Worm (Caenorhabditis elegans): ENCODE measurements around the gene snrp-200.

- TF ChIP-seq elt-1 (tag; optimal IDR thresholded peaks at IDR 0.05) (no peak), nhr-237 (tag; optimal IDR thresholded peaks at IDR 0.05) (no peak), ZK546.5 (tag; optimal IDR thresholded peaks at IDR 0.05) (no peak), unc-62 (GFP tag; optimal IDR thresholded peaks at IDR 0.05) (no peak), nhr-10 (tag; optimal IDR thresholded peaks at IDR 0.05) (no peak), aly-2 (tag; optimal IDR thresholded peaks at IDR 0.05) (no peak), egl-27 (tag; optimal IDR thresholded peaks at IDR 0.05) (no peak), mdl-1 (tag; optimal IDR thresholded peaks at IDR 0.05) (no peak), ztf-4 (tag; optimal IDR thresholded peaks at IDR 0.05) (no peak), F13H6.1 (tag; optimal IDR thresholded peaks at IDR 0.05) (no peak), ama-1 (optimal IDR thresholded peaks at IDR 0.05) (no peak)
Observed at ce11 chrII:12677710-12677974, 59.1 kb downstream of the snrp-200 start, which contains the start of gene Y38E10A.22.
